Worm (Caenorhabditis elegans): ENCODE data around the gene C03H5.3.

- TF ChIP-seq nhr-6 (tag; optimal IDR thresholded peaks at IDR 0.05) (no peak), ama-1 (optimal IDR thresholded peaks at IDR 0.05) (no peak), lin-13 (GFP tag; optimal IDR thresholded peaks at IDR 0.05) (no peak), pha-4 (GFP tag; IDR thresholded peaks at IDR 0.05) (no peak), pha-4 (tag; optimal IDR thresholded peaks at IDR 0.05) (no peak), spr-3 (GFP tag; optimal IDR thresholded peaks at IDR 0.05) (no peak), F49E8.2 (tag; optimal IDR thresholded peaks at IDR 0.05; ENCODE audit: borderline replicate concordance) (no peak), zag-1 (tag; optimal IDR thresholded peaks at IDR 0.05) (no peak), fkh-10 (GFP tag; optimal IDR thresholded peaks at IDR 0.05) (no peak), lsy-2 (tag; optimal IDR thresholded peaks at IDR 0.05) (no peak)
These were observed 14.3 kb downstream of the C03H5.3 start for ce11 chrII:400167-400566.
